Worm (Caenorhabditis elegans): ENCODE results near the gene K12H6.5.
A peak's percentile ranks its signal among the peaks of the same experiment; 100 is the strongest.

DNA sequence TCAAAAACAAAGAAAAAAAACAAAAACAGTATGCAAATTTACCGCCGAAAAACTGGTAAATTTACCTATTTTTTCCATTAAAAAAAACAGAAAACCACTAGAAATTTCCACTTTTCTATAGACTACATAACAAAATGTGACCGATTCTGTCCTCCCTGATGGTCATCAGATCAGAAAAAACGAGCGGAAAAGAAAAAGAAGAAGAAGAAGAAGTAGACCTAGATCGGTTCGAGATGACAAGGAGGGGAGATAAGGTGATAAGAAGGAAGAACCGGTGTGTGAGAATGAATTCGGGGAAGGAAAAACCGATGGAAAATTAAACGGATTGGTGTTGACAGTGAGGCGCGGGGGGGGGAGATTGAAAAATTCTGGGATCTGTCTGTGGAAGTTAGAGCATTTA, 30.1 kb upstream of the K12H6.5 start:
- no peak for TF ChIP-seq nhr-25 (tag; optimal IDR thresholded peaks at IDR 0.05)
- no peak for TF ChIP-seq snpc-4 (tag; optimal IDR thresholded peaks at IDR 0.05)
- TF ChIP-seq fos-1 (tag; optimal IDR thresholded peaks at IDR 0.05) = peak; percentile 7
- no peak for TF ChIP-seq unc-55 (GFP tag; optimal IDR thresholded peaks at IDR 0.05)
- no peak for TF ChIP-seq unc-62 (GFP tag; optimal IDR thresholded peaks at IDR 0.05)
- no peak for TF ChIP-seq nhr-237 (tag; optimal IDR thresholded peaks at IDR 0.05)
- no peak for TF ChIP-seq lsy-2 (tag; optimal IDR thresholded peaks at IDR 0.05)
- no peak for TF ChIP-seq ztf-11 (tag; optimal IDR thresholded peaks at IDR 0.05)
- TF ChIP-seq ama-1 (optimal IDR thresholded peaks at IDR 0.05) = no peak
- TF ChIP-seq elt-3 (tag; optimal IDR thresholded peaks at IDR 0.05) = no peak
- TF ChIP-seq nhr-11 (tag; optimal IDR thresholded peaks at IDR 0.05) = no peak
- TF ChIP-seq ztf-4 (tag; optimal IDR thresholded peaks at IDR 0.05) = no peak
- no peak for TF ChIP-seq nhr-12 (tag; optimal IDR thresholded peaks at IDR 0.05)

Data from whole organism, L2 larva.